Fruit fly (Drosophila melanogaster) Kc167 (cell line): ENCODE measurements around the gene br.

Experiments used
- Myc ChIP-seq: fragments of >200 bp; optimal IDR thresholded peaks from 2 replicates; lab custom pipeline; 2017; ENCODE audit warnings: missing external identifiers
- h ChIP-seq: fragments of >200 bp; optimal IDR thresholded peaks from 3 replicates; lab custom pipeline; 2018; ENCODE audit warnings: missing external identifiers
- psq ChIP-seq: fragments of >200 bp; optimal IDR thresholded peaks from 2 replicates; lab custom pipeline; 2017; ENCODE audit warnings: missing external identifiers
- ttk ChIP-seq: sonication (Bioruptor generic); optimal IDR thresholded peaks from 2 replicates; lab custom pipeline; 2017; ENCODE audit warnings: missing external identifiers

dm6 chrX:1574101-1574653 is 755 bp upstream of the br start:
- no peak for TF ChIP-seq ttk
- no peak for TF ChIP-seq Myc (lab: Kevin White, UChicago)
- no peak for TF ChIP-seq h (lab: Kevin White, UChicago)
- no peak for TF ChIP-seq psq (lab: Kevin White, UChicago)
